Fruit fly (Drosophila melanogaster) whole organism, embryonic: ENCODE measurements around the gene CG6983.
A peak's percentile ranks its signal among the peaks of the same experiment; 100 is the strongest.

Experiments
- Awh ChIP-seq: fragments of 200-800 bp; sonication (Bioruptor generic); IDR thresholded peaks from 2 replicates; pipeline ENCODE4, ENCODE4 v1.3.6; 2022; ENCODE audit warnings: missing biosample characterization, missing genetic modification characterization
- CG12155 ChIP-seq: fragments of 200-800 bp; sonication (Bioruptor generic); optimal IDR thresholded peaks from 3 replicates; lab custom pipeline; 2016; ENCODE audit warnings: missing biosample characterization, missing genetic modification characterization
- CG12769 ChIP-seq: fragments of 200-800 bp; sonication (Bioruptor generic); optimal IDR thresholded peaks from 2 replicates; lab custom pipeline; 2019; ENCODE audit warnings: missing biosample characterization, mild to moderate bottlenecking, missing genetic modification characterization, moderate library complexity
- CG13624 ChIP-seq: fragments of 200-800 bp; sonication (Bioruptor generic); optimal IDR thresholded peaks from 2 replicates; lab custom pipeline; 2016; ENCODE audit warnings: missing biosample characterization, missing genetic modification characterization
- CG13775 ChIP-seq: fragments of 200-800 bp; sonication (Bioruptor generic); optimal IDR thresholded peaks from 3 replicates; lab custom pipeline; 2017; ENCODE audit warnings: missing biosample characterization, mild to moderate bottlenecking, missing genetic modification characterization
- CG16813 ChIP-seq: fragments of 200-800 bp; sonication (Bioruptor generic); IDR thresholded peaks from 3 replicates; pipeline ENCODE4 v1.3.6; 2022; ENCODE audit warnings: missing biosample characterization, missing genetic modification characterization; ENCODE audit not compliant: partially characterized antibody
- CG16815 ChIP-seq: fragments of 200-800 bp; sonication (Bioruptor generic); optimal IDR thresholded peaks from 3 replicates; lab custom pipeline; 2017; ENCODE audit warnings: missing biosample characterization, mild to moderate bottlenecking, missing genetic modification characterization
- CG2129 ChIP-seq: fragments of 200-800 bp; sonication (Bioruptor generic); IDR thresholded peaks from 2 replicates; pipeline ENCODE4 v1.3.6; 2022; ENCODE audit warnings: missing biosample characterization, missing genetic modification characterization; ENCODE audit not compliant: partially characterized antibody
- CG30431 ChIP-seq: fragments of 200-800 bp; sonication (Bioruptor generic); optimal IDR thresholded peaks from 2 replicates; lab custom pipeline; 2017; ENCODE audit warnings: missing biosample characterization, missing genetic modification characterization
- CG8478 ChIP-seq: fragments of >200 bp; optimal IDR thresholded peaks from 2 replicates; lab custom pipeline; 2018
- CG8944 ChIP-seq: fragments of 200-800 bp; sonication (Bioruptor generic); optimal IDR thresholded peaks from 3 replicates; lab custom pipeline; 2016; ENCODE audit warnings: missing biosample characterization, missing genetic modification characterization
- ERR ChIP-seq: fragments of 200-800 bp; sonication (Bioruptor generic); optimal IDR thresholded peaks from 2 replicates; lab custom pipeline; 2016; ENCODE audit warnings: missing biosample characterization, missing genetic modification characterization
- Ets65A ChIP-seq: fragments of 200-800 bp; sonication (Bioruptor generic); peaks from one replicate; lab custom pipeline; 2016; ENCODE audit warnings: missing biosample characterization, missing genetic modification characterization
- HmgZ ChIP-seq: fragments of 200-800 bp; sonication (Bioruptor generic); optimal IDR thresholded peaks from 2 replicates; lab custom pipeline; 2018; ENCODE audit warnings: missing biosample characterization, mild to moderate bottlenecking, missing genetic modification characterization
- Meics ChIP-seq: fragments of 200-800 bp; sonication (Bioruptor generic); optimal IDR thresholded peaks from 2 replicates; lab custom pipeline; 2017; ENCODE audit warnings: missing biosample characterization, mild to moderate bottlenecking, missing genetic modification characterization
- Sox102F ChIP-seq: fragments of 200-800 bp; sonication (Bioruptor generic); optimal IDR thresholded peaks from 2 replicates; lab custom pipeline; 2018; ENCODE audit warnings: missing biosample characterization, mild to moderate bottlenecking, missing genetic modification characterization, moderate library complexity
- Spps ChIP-seq: fragments of 200-800 bp; sonication (Bioruptor generic); optimal IDR thresholded peaks from 2 replicates; lab custom pipeline; 2018; ENCODE audit warnings: missing biosample characterization, mild to moderate bottlenecking, missing genetic modification characterization
- TFAM ChIP-seq: fragments of 200-800 bp; sonication (Bioruptor generic); optimal IDR thresholded peaks from 2 replicates; lab custom pipeline; 2017; ENCODE audit warnings: missing biosample characterization, missing genetic modification characterization, inconsistent platforms
- Usf ChIP-seq: fragments of 200-800 bp; sonication (Bioruptor generic); optimal IDR thresholded peaks from 2 replicates; lab custom pipeline; 2017; ENCODE audit warnings: missing genotype, missing biosample characterization, missing genetic modification characterization
- az2 ChIP-seq: fragments of 200-800 bp; sonication (Bioruptor generic); optimal IDR thresholded peaks from 3 replicates; lab custom pipeline; 2016; ENCODE audit warnings: missing biosample characterization, missing genetic modification characterization
- cg ChIP-seq: fragments of 200-800 bp; sonication (Bioruptor generic); optimal IDR thresholded peaks from 3 replicates; lab custom pipeline; 2019; ENCODE audit warnings: missing biosample characterization, mild to moderate bottlenecking, missing genetic modification characterization, moderate library complexity
- chm ChIP-seq: fragments of 200-800 bp; sonication (Bioruptor generic); IDR thresholded peaks from 2 replicates; pipeline ENCODE4 v1.3.6; 2022; ENCODE audit warnings: missing biosample characterization, missing genetic modification characterization
- cwo ChIP-seq: fragments of 200-800 bp; sonication (Bioruptor generic); optimal IDR thresholded peaks from 3 replicates; lab custom pipeline; 2017; ENCODE audit warnings: missing biosample characterization, missing genetic modification characterization, mild to moderate bottlenecking, moderate library complexity, missing genetic modification reagents
- disco-r ChIP-seq: fragments of 200-800 bp; sonication (Bioruptor generic); optimal IDR thresholded peaks from 2 replicates; lab custom pipeline; 2016; ENCODE audit warnings: missing biosample characterization, missing genetic modification characterization
- dpn ChIP-seq, 2 experiments: fragments of 200-800 bp; sonication (Bioruptor generic); optimal IDR thresholded peaks; 3 replicates each; lab custom pipeline; 2016; ENCODE audit warnings: missing biosample characterization in 2 of 2, missing genetic modification characterization in 2 of 2
- fd96Cb ChIP-seq: fragments of 200-800 bp; sonication (Bioruptor generic); optimal IDR thresholded peaks from 2 replicates; lab custom pipeline; 2018; ENCODE audit warnings: missing biosample characterization, mild to moderate bottlenecking, missing genetic modification characterization, moderate library complexity
- fu2 ChIP-seq: fragments of 200-800 bp; sonication (Bioruptor generic); optimal IDR thresholded peaks from 2 replicates; lab custom pipeline; 2016; ENCODE audit warnings: missing biosample characterization, missing genetic modification characterization
- ken ChIP-seq: fragments of 200-800 bp; sonication (Bioruptor generic); IDR thresholded peaks from 3 replicates; pipeline ENCODE4 v1.3.6; 2022; ENCODE audit warnings: missing biosample characterization, missing genetic modification characterization
- kni ChIP-seq: fragments of 200-800 bp; sonication (Bioruptor generic); optimal IDR thresholded peaks from 3 replicates; lab custom pipeline; 2017; ENCODE audit warnings: mild to moderate bottlenecking, missing biosample characterization, missing genetic modification reagents, missing genetic modification characterization
- nerfin-1 ChIP-seq: fragments of 200-800 bp; sonication (Bioruptor generic); optimal IDR thresholded peaks from 3 replicates; lab custom pipeline; 2019; ENCODE audit warnings: missing biosample characterization, mild to moderate bottlenecking, missing genetic modification characterization, moderate library complexity
- nerfin-2 ChIP-seq: fragments of 200-800 bp; sonication (Bioruptor generic); IDR thresholded peaks from 2 replicates; pipeline ENCODE4 v1.3.6; 2022; ENCODE audit warnings: missing biosample characterization, missing genetic modification characterization; ENCODE audit not compliant: partially characterized antibody
- peb ChIP-seq: fragments of 200-800 bp; sonication (Bioruptor generic); IDR thresholded peaks from 2 replicates; pipeline ENCODE4 v1.3.6; 2022; ENCODE audit warnings: missing biosample characterization, missing genetic modification characterization
- pho ChIP-seq: fragments of 200-800 bp; sonication (Bioruptor generic); optimal IDR thresholded peaks from 2 replicates; lab custom pipeline; 2016; ENCODE audit warnings: missing biosample characterization, missing genetic modification characterization
- pnt ChIP-seq: fragments of 200-800 bp; sonication (Bioruptor generic); optimal IDR thresholded peaks from 3 replicates; lab custom pipeline; 2016; ENCODE audit warnings: missing biosample characterization, missing genetic modification characterization
- pros ChIP-seq: fragments of 200-800 bp; sonication (Bioruptor generic); optimal IDR thresholded peaks from 3 replicates; lab custom pipeline; 2019; ENCODE audit warnings: missing biosample characterization, mild to moderate bottlenecking, missing genetic modification characterization, moderate library complexity
- toy ChIP-seq: fragments of 200-800 bp; sonication (Bioruptor generic); IDR thresholded peaks from 2 replicates; pipeline ENCODE4 v1.3.6; 2022; ENCODE audit warnings: missing biosample characterization, missing genetic modification characterization
- trem ChIP-seq: fragments of 200-800 bp; optimal IDR thresholded peaks from 3 replicates; lab custom pipeline; 2019; ENCODE audit warnings: missing biosample characterization, mild to moderate bottlenecking, missing genetic modification characterization, moderate library complexity
- twi ChIP-seq: fragments of 200-800 bp; optimal IDR thresholded peaks from 2 replicates; lab custom pipeline; 2019; ENCODE audit warnings: missing biosample characterization, mild to moderate bottlenecking, missing genetic modification characterization, moderate library complexity
- unpg ChIP-seq: fragments of 200-800 bp; sonication (Bioruptor generic); optimal IDR thresholded peaks from 3 replicates; lab custom pipeline; 2018; ENCODE audit warnings: missing biosample characterization, mild to moderate bottlenecking, missing genetic modification characterization, moderate library complexity
- zfh2 ChIP-seq: fragments of 200-800 bp; sonication (Bioruptor generic); optimal IDR thresholded peaks from 2 replicates; lab custom pipeline; 2016; ENCODE audit warnings: missing biosample characterization, missing genetic modification characterization

CG6983 gene

dm6 chr3L:8398763-8399445, 50.3 kb downstream of the CG6983 start (continued):
- TF ChIP-seq ERR (GFP tag; lab: Kevin White, UChicago) (no peak), CG30431 (GFP tag; lab: Kevin White, UChicago) (no peak), Spps (tag; lab: Kevin White, UChicago) (no peak), chm (GFP tag; lab: Robert Waterston, UW) (no peak), pnt (GFP tag; lab: Kevin White, UChicago) (peak; percentile 4), CG13624 (no peak), CG8944 (GFP tag; lab: Kevin White, UChicago) (peak; percentile 10), cwo (GFP tag; lab: Kevin White, UChicago) (no peak), pho (GFP tag; lab: Kevin White, UChicago) (no peak), CG16813 (no peak), disco-r (GFP tag; lab: Kevin White, UChicago) (no peak), zfh2 (GFP tag; lab: Kevin White, UChicago) (peak; percentile 29), Sox102F (GFP tag; lab: Kevin White, UChicago) (peak; percentile 58), CG2129 (GFP tag; lab: Robert Waterston, UW) (no peak), CG16815 (peak; percentile 49), TFAM (GFP tag; lab: Kevin White, UChicago) (no peak), peb (GFP tag; lab: Robert Waterston, UW) (0 out of 2 replicates have a peak, but pooled peaks have one; percentile 7), fd96Cb (tag; lab: Kevin White, UChicago) (peak; percentile 38), ken (GFP tag; lab: Robert Waterston, UW) (peak; percentile 51; the same call in 1 of the 3 replicates), Meics (GFP tag; lab: Kevin White, UChicago) (no peak), CG8478 (no peak), trem (no peak), fu2 (no peak), kni (no peak), CG12155 (peak; percentile 14), Usf (GFP tag; lab: Kevin White, UChicago) (no peak), CG13775 (GFP tag; lab: Kevin White, UChicago) (no peak), nerfin-2 (GFP tag; lab: Robert Waterston, UW) (no peak), dpn (GFP tag; optimal IDR thresholded peaks at IDR 0.05; lab: Kevin White, UChicago) (peak in 1 of 2 experiments; percentile 37), toy (GFP tag; lab: Robert Waterston, UW) (no peak), Awh (GFP tag; lab: Robert Waterston, UW) (no peak), Ets65A (GFP tag; lab: Kevin White, UChicago) (no peak), HmgZ (tag; lab: Kevin White, UChicago) (no peak), CG12769 (tag; lab: Kevin White, UChicago) (no peak), az2 (peak; percentile 33)

dm6 chr3L:8396187-8396586, 53.0 kb downstream of the CG6983 start:
- TF ChIP-seq nerfin-1 (tag; lab: Kevin White, UChicago) (peak; percentile 40), unpg (GFP tag; lab: Kevin White, UChicago) (no peak), twi (peak; percentile 36), cg (peak; percentile 65), pros (GFP tag; lab: Kevin White, UChicago) (no peak)
